Fruit fly (Drosophila melanogaster) whole organism, prepupa: ENCODE data around the gene Polr1D.

Experiments
- CG10631 ChIP-seq: fragments of 200-800 bp; sonication (Bioruptor generic); optimal IDR thresholded peaks from 2 replicates; lab custom pipeline; 2016; ENCODE audit warnings: missing biosample characterization, missing genetic modification characterization
- CG10669 ChIP-seq: fragments of 200-800 bp; sonication (Bioruptor generic); optimal IDR thresholded peaks from 3 replicates; lab custom pipeline; 2018; ENCODE audit warnings: missing biosample characterization, mild to moderate bottlenecking, missing genetic modification characterization, moderate library complexity
- CG11294 ChIP-seq: fragments of 200-800 bp; sonication (Bioruptor generic); IDR thresholded peaks from 2 replicates; pipeline ENCODE4 v1.3.6; 2022; ENCODE audit warnings: missing biosample characterization, missing genetic modification characterization
- CG11762 ChIP-seq: fragments of 200-800 bp; sonication (Bioruptor generic); optimal IDR thresholded peaks from 3 replicates; lab custom pipeline; 2016; ENCODE audit warnings: missing biosample characterization, missing genetic modification characterization; ENCODE audit not compliant: insufficient read depth
- CG15336 ChIP-seq: fragments of 200-800 bp; sonication (Bioruptor generic); IDR thresholded peaks from 2 replicates; pipeline ENCODE4 v1.3.6; 2022; ENCODE audit warnings: missing biosample characterization, missing genetic modification characterization
- CG1621 ChIP-seq: fragments of 200-800 bp; sonication (Bioruptor generic); optimal IDR thresholded peaks from 3 replicates; lab custom pipeline; 2018; ENCODE audit warnings: missing biosample characterization, mild to moderate bottlenecking, missing genetic modification characterization
- CG16779 ChIP-seq: fragments of 200-800 bp; sonication (Bioruptor generic); optimal IDR thresholded peaks from 3 replicates; lab custom pipeline; 2017; ENCODE audit warnings: missing biosample characterization, mild to moderate bottlenecking, missing genetic modification characterization
- CG3032 ChIP-seq: fragments of 200-800 bp; optimal IDR thresholded peaks from 2 replicates; lab custom pipeline; 2019; ENCODE audit warnings: missing biosample characterization, mild to moderate bottlenecking, missing genetic modification characterization, moderate library complexity
- CG34406 ChIP-seq: fragments of 200-800 bp; sonication (Bioruptor generic); optimal IDR thresholded peaks from 3 replicates; lab custom pipeline; 2016; ENCODE audit warnings: missing biosample characterization, missing genetic modification characterization
- CG4318 ChIP-seq: fragments of 200-800 bp; sonication (Bioruptor generic); optimal IDR thresholded peaks from 3 replicates; lab custom pipeline; 2017; ENCODE audit warnings: missing biosample characterization, mild to moderate bottlenecking, missing genetic modification characterization
- CG6163 ChIP-seq: fragments of 200-800 bp; sonication (Bioruptor generic); IDR thresholded peaks from 3 replicates; pipeline ENCODE4 v1.3.6; 2022; ENCODE audit warnings: missing biosample characterization, missing genetic modification characterization
- CG6808 ChIP-seq: fragments of 200-800 bp; sonication (Bioruptor generic); optimal IDR thresholded peaks from 3 replicates; lab custom pipeline; 2017; ENCODE audit warnings: missing biosample characterization, missing genetic modification characterization, mild to moderate bottlenecking, moderate library complexity, missing genetic modification reagents
- CG6854 ChIP-seq: fragments of 200-800 bp; sonication (Bioruptor generic); optimal IDR thresholded peaks from 2 replicates; lab custom pipeline; 2017; ENCODE audit warnings: missing biosample characterization, mild to moderate bottlenecking, missing genetic modification characterization
- CG8119 ChIP-seq: fragments of 200-800 bp; sonication (Bioruptor generic); IDR thresholded peaks from 3 replicates; pipeline ENCODE4 v1.3.6; 2022; ENCODE audit warnings: missing biosample characterization, missing genetic modification characterization
- CG8319 ChIP-seq: fragments of 200-800 bp; sonication (Bioruptor generic); optimal IDR thresholded peaks from 3 replicates; lab custom pipeline; 2016; ENCODE audit warnings: missing biosample characterization, missing genetic modification characterization
- CG8632 ChIP-seq: fragments of 200-800 bp; sonication (Bioruptor generic); optimal IDR thresholded peaks from 3 replicates; lab custom pipeline; 2016; ENCODE audit warnings: missing biosample characterization, missing genetic modification characterization
- Eip78C ChIP-seq: fragments of 200-800 bp; sonication (Bioruptor generic); peaks from one replicate; lab custom pipeline; 2016; ENCODE audit warnings: missing biosample characterization, missing genetic modification characterization
- Eip93F ChIP-seq: fragments of 200-800 bp; sonication (Bioruptor generic); optimal IDR thresholded peaks from 2 replicates; lab custom pipeline; 2016; ENCODE audit warnings: missing biosample characterization, mild to moderate bottlenecking, missing genetic modification characterization
- Ets21C ChIP-seq: fragments of 200-800 bp; sonication (Bioruptor generic); optimal IDR thresholded peaks from 3 replicates; lab custom pipeline; 2016; ENCODE audit warnings: missing biosample characterization, missing genetic modification characterization
- Ets96B ChIP-seq: fragments of 200-800 bp; optimal IDR thresholded peaks from 2 replicates; lab custom pipeline; 2019; ENCODE audit warnings: missing biosample characterization, mild to moderate bottlenecking, missing genetic modification characterization, moderate library complexity
- Gug ChIP-seq: fragments of 200-800 bp; sonication (Bioruptor generic); IDR thresholded peaks from 2 replicates; pipeline ENCODE4 v1.3.6; 2022; ENCODE audit warnings: missing biosample characterization, missing genetic modification characterization
- Hr38 ChIP-seq: sonication (Bioruptor generic); optimal IDR thresholded peaks from 2 replicates; lab custom pipeline; 2016; ENCODE audit warnings: missing biosample characterization, missing genetic modification characterization
- Hr39 ChIP-seq: fragments of 200-800 bp; sonication (Bioruptor generic); optimal IDR thresholded peaks from 2 replicates; lab custom pipeline; 2016; ENCODE audit warnings: missing biosample characterization, missing genetic modification characterization
- Lpt ChIP-seq: fragments of 200-800 bp; sonication (Bioruptor generic); optimal IDR thresholded peaks from 3 replicates; lab custom pipeline; 2016; ENCODE audit warnings: missing biosample characterization, missing genetic modification characterization
- Met ChIP-seq: fragments of 200-800 bp; sonication (Bioruptor generic); optimal IDR thresholded peaks from 3 replicates; lab custom pipeline; 2016; ENCODE audit warnings: missing biosample characterization, missing genetic modification characterization
- Smox ChIP-seq: fragments of 200-800 bp; sonication (Bioruptor generic); optimal IDR thresholded peaks from 3 replicates; lab custom pipeline; 2016; ENCODE audit warnings: missing biosample characterization, missing genetic modification characterization
- Sox102F ChIP-seq: fragments of 200-800 bp; sonication (Bioruptor generic); optimal IDR thresholded peaks from 2 replicates; lab custom pipeline; 2016; ENCODE audit warnings: missing biosample characterization, mild to moderate bottlenecking, missing genetic modification characterization
- Sox14 ChIP-seq: fragments of 200-800 bp; sonication (Bioruptor generic); optimal IDR thresholded peaks from 3 replicates; lab custom pipeline; 2016; ENCODE audit warnings: missing biosample characterization, missing genetic modification characterization
- Sox15 ChIP-seq: fragments of 200-800 bp; sonication (Bioruptor generic); optimal IDR thresholded peaks from 3 replicates; lab custom pipeline; 2016; ENCODE audit warnings: missing biosample characterization, missing genetic modification characterization
- achi ChIP-seq: fragments of 200-800 bp; sonication (Bioruptor generic); optimal IDR thresholded peaks from 3 replicates; lab custom pipeline; 2016; ENCODE audit warnings: missing biosample characterization, missing genetic modification characterization
- cyc ChIP-seq: fragments of 200-800 bp; sonication (Bioruptor generic); optimal IDR thresholded peaks from 3 replicates; lab custom pipeline; 2016; ENCODE audit warnings: missing biosample characterization, missing genetic modification characterization
- dac ChIP-seq: fragments of 200-800 bp; sonication (Bioruptor generic); optimal IDR thresholded peaks from 2 replicates; lab custom pipeline; 2017; ENCODE audit warnings: missing biosample characterization, mild to moderate bottlenecking, missing genetic modification characterization
- dsx ChIP-seq: fragments of 200-800 bp; optimal IDR thresholded peaks from 3 replicates; lab custom pipeline; 2019; ENCODE audit warnings: missing biosample characterization, mild to moderate bottlenecking, missing genetic modification characterization, moderate library complexity; ENCODE audit not compliant: poor library complexity, severe bottlenecking
- eg ChIP-seq: fragments of 200-800 bp; sonication (Bioruptor generic); IDR thresholded peaks from 3 replicates; pipeline ENCODE4 v1.3.6; 2022; ENCODE audit warnings: missing biosample characterization, missing genetic modification characterization
- fd59A ChIP-seq: fragments of 200-800 bp; sonication (Bioruptor generic); optimal IDR thresholded peaks from 2 replicates; lab custom pipeline; 2017; ENCODE audit warnings: missing biosample characterization, mild to moderate bottlenecking, missing genetic modification characterization, missing genetic modification reagents
- fd85E ChIP-seq: fragments of 200-800 bp; sonication (Bioruptor generic); optimal IDR thresholded peaks from 3 replicates; lab custom pipeline; 2016; ENCODE audit warnings: missing biosample characterization, missing genetic modification characterization
- fkh ChIP-seq: fragments of 200-800 bp; sonication (Bioruptor generic); optimal IDR thresholded peaks from 3 replicates; lab custom pipeline; 2017; ENCODE audit warnings: missing biosample characterization, mild to moderate bottlenecking, missing genetic modification characterization, moderate library complexity
- lz ChIP-seq: fragments of 200-800 bp; sonication (Bioruptor generic); optimal IDR thresholded peaks from 3 replicates; lab custom pipeline; 2016; ENCODE audit warnings: missing biosample characterization, missing genetic modification characterization
- net ChIP-seq: fragments of 200-800 bp; sonication (Bioruptor generic); optimal IDR thresholded peaks from 3 replicates; lab custom pipeline; 2016; ENCODE audit warnings: missing biosample characterization, missing genetic modification characterization
- pdm3 ChIP-seq: fragments of 200-800 bp; sonication (Bioruptor generic); optimal IDR thresholded peaks from 3 replicates; lab custom pipeline; 2016; ENCODE audit warnings: missing biosample characterization, missing genetic modification characterization
- salr ChIP-seq, 2 experiments: fragments of 200-800 bp; sonication (Bioruptor generic); optimal IDR thresholded peaks; 3 replicates each; lab custom pipeline; 2016 to 2018; ENCODE audit warnings: missing biosample characterization in 2 of 2, missing genetic modification characterization in 2 of 2, mild to moderate bottlenecking in 1 of 2
- spab ChIP-seq: fragments of 200-800 bp; sonication (Bioruptor generic); optimal IDR thresholded peaks from 2 replicates; lab custom pipeline; 2017; ENCODE audit warnings: missing biosample characterization, mild to moderate bottlenecking, missing genetic modification characterization, missing genetic modification reagents
- ss ChIP-seq, 2 experiments: fragments of 200-800 bp; sonication (Bioruptor generic); optimal IDR thresholded peaks; 2 replicates in 1 of 2; 3 replicates in 1 of 2; lab custom pipeline; 2017 to 2018; ENCODE audit warnings: mild to moderate bottlenecking in 2 of 2, missing biosample characterization in 2 of 2, missing genetic modification characterization in 2 of 2, moderate library complexity in 1 of 2
- svp ChIP-seq: fragments of 200-800 bp; sonication (Bioruptor generic); peaks from one replicate; lab custom pipeline; 2016; ENCODE audit warnings: missing biosample characterization, missing genetic modification characterization
- vri ChIP-seq: fragments of 200-800 bp; sonication (Bioruptor generic); optimal IDR thresholded peaks from 3 replicates; lab custom pipeline; 2016; ENCODE audit warnings: missing biosample characterization, mild to moderate bottlenecking, missing genetic modification characterization

Polr1D gene

DNA sequence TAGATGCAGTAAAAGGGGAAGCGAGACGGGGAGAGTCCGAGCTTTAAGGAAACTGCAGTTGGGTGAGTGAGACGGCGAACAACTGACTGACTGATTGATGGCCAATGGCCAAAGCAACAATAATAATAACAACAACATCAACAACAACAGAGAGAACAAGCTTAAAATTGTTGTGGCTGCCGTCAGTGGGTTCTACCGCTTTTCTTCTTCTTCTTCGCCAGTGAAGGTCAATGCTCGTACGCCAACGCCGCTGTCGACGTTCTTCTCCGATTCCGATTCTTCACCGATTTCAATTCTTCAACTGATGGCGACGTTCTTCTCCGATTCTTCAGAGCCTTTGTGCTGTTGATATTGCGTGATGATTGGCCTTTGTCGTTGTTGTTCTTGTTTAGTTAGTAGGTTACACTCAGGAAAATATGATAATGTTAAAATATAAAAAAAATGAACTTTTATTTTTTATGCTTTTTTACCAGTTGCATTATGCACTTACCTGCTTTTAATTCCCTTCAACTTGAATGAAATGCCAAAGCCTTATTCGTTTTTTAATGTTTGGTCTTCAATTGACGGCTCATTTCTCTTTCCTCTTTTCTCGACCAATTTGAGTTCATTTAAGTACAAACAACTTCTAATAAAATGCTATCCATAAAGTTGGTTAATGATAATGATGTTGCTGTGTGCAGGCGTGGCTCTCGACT is 7.3 kb upstream of the Polr1D start (continued):
- TF ChIP-seq fd59A (peak; percentile 51), Hr39 (peak; percentile 59), dsx (GFP tag; lab: Kevin White, UChicago) (peak; percentile 25), dac (GFP tag; lab: Kevin White, UChicago) (no peak), Hr38 (GFP tag; lab: Kevin White, UChicago) (no peak), CG10631 (GFP tag; lab: Kevin White, UChicago) (peak; percentile 71), eg (GFP tag; lab: Robert Waterston, UW) (0 out of 3 replicates have a peak, but pooled peaks have one; percentile 9), Ets21C (GFP tag; lab: Kevin White, UChicago) (peak; percentile 57), salr (GFP tag; optimal IDR thresholded peaks at IDR 0.05; lab: Kevin White, UChicago) (peak in 1 of 2 experiments; percentile 19), CG8632 (peak; percentile 53), cyc (peak; percentile 45), Eip93F (GFP tag; lab: Kevin White, UChicago) (no peak), svp (GFP tag; lab: Kevin White, UChicago) (peak; percentile 84), Sox15 (no peak)

DNA sequence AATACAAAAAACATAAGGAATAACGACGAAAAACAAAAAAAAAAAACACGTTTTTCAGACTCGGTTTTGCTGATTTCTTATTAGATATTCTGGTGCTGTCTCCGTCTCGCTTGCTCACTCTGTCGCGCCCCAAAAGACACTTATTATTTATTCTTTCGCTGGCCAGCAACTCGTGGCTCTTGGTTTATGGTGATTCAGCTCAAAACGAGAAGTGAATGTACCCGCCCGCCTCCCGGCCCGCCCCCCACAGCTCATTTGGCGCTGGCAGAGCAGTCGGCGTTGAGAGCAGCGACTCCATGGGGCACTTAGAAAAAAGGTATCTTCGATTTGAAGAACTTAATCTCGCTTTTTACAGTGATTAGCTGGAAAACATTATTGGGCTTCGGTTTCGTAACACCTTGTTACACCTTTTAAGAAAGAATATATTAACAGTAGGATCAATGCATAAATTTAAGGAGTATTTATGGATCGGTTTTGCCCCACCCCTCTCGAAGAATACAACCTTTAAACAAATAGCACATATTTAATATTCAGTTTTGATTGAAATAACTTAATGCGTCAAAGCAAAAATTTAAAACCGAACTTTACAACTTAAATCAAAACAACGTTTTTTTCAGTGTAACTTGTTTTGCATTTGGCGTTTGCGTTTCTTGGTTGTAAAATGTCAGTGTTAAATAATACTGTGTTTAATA is 6.5 kb upstream of the Polr1D start:
- TF ChIP-seq CG15336 (GFP tag; lab: Robert Waterston, UW) (peak; percentile 79), Eip93F (GFP tag; lab: Kevin White, UChicago) (peak; percentile 78), Met (peak; percentile 93), Sox102F (peak; percentile 92), dac (GFP tag; lab: Kevin White, UChicago) (peak; percentile 75), Ets96B (peak; percentile 57), CG11294 (GFP tag; lab: Robert Waterston, UW) (peak; percentile 39; the same call in 1 of the 2 replicates), Hr39 (peak; percentile 94), eg (GFP tag; lab: Robert Waterston, UW) (peak; percentile 78), fkh (no peak), svp (GFP tag; lab: Kevin White, UChicago) (peak; percentile 96), CG8319 (GFP tag; lab: Kevin White, UChicago) (peak; percentile 67), Gug (GFP tag; lab: Robert Waterston, UW) (peak; percentile 74), net (GFP tag; lab: Kevin White, UChicago) (peak; percentile 88), CG1621 (peak; percentile 63), CG4318 (GFP tag; lab: Kevin White, UChicago) (peak; percentile 90), Smox (GFP tag; lab: Kevin White, UChicago) (peak; percentile 91), CG8632 (peak; percentile 81), CG6163 (GFP tag; lab: Robert Waterston, UW) (peak; percentile 59), fd85E (GFP tag; lab: Kevin White, UChicago) (peak; percentile 32), CG34406 (GFP tag; lab: Kevin White, UChicago) (peak; percentile 86), Sox14 (GFP tag; lab: Kevin White, UChicago) (peak; percentile 93), CG10631 (GFP tag; lab: Kevin White, UChicago) (peak; percentile 87), CG8119 (GFP tag; lab: Robert Waterston, UW) (peak; percentile 87), Lpt (GFP tag; lab: Kevin White, UChicago) (peak; percentile 85), fd59A (peak; percentile 73), CG16779 (peak; percentile 63), salr (GFP tag; optimal IDR thresholded peaks at IDR 0.05; lab: Kevin White, UChicago) (peak; percentile 23 to 93), CG6808 (GFP tag; lab: Kevin White, UChicago) (peak; percentile 77), CG3032 (peak; percentile 76), CG10669 (GFP tag; lab: Kevin White, UChicago) (peak; percentile 74), achi (GFP tag; lab: Kevin White, UChicago) (peak; percentile 87), spab (GFP tag; lab: Kevin White, UChicago) (peak; percentile 67), lz (GFP tag; lab: Kevin White, UChicago) (peak; percentile 92), Eip78C (GFP tag; lab: Kevin White, UChicago) (peak; percentile 97), CG6854 (GFP tag; lab: Kevin White, UChicago) (peak; percentile 54), pdm3 (peak; percentile 86), dsx (GFP tag; lab: Kevin White, UChicago) (peak; percentile 36), ss (GFP tag; optimal IDR thresholded peaks at IDR 0.05; lab: Kevin White, UChicago) (peak; percentile 17 to 54), CG11762 (GFP tag; lab: Kevin White, UChicago) (peak; percentile 73), cyc (peak; percentile 91), Hr38 (GFP tag; lab: Kevin White, UChicago) (no peak), vri (GFP tag; lab: Kevin White, UChicago) (peak; percentile 84)
